Worm (Caenorhabditis elegans) whole organism, L3 larva: ENCODE results near the gene C13A2.7.
A peak's percentile ranks its signal among the peaks of the same experiment; 100 is the strongest.

ENCODE experiments used
- R02D3.7 ChIP-seq: fragments of 150-350 bp; optimal IDR thresholded peaks from 2 replicates; lab custom pipeline; 2014; ENCODE audit warnings: missing biosample characterization, missing genetic modification characterization
- ZK546.5 ChIP-seq: sonication (generic microtip); optimal IDR thresholded peaks from 2 replicates; lab custom pipeline; 2017; ENCODE audit warnings: missing biosample characterization, missing genetic modification characterization
- aly-2 ChIP-seq: fragments of 150-350 bp; optimal IDR thresholded peaks from 2 replicates; lab custom pipeline; 2014; ENCODE audit warnings: missing biosample characterization, missing genetic modification characterization
- ama-1 ChIP-seq: fragments of 150-350 bp; optimal IDR thresholded peaks from 2 replicates; lab custom pipeline; 2018
- ceh-16 ChIP-seq: sonication (generic microtip); optimal IDR thresholded peaks from 2 replicates; lab custom pipeline; 2017; ENCODE audit warnings: missing biosample characterization, missing genetic modification characterization
- ceh-28 ChIP-seq: fragments of 150-350 bp; optimal IDR thresholded peaks from 2 replicates; lab custom pipeline; 2014; ENCODE audit warnings: missing biosample characterization, missing genetic modification reagents, missing genetic modification characterization
- ceh-82 ChIP-seq: fragments of 150-350 bp; optimal IDR thresholded peaks from 2 replicates; lab custom pipeline; 2014; ENCODE audit warnings: missing biosample characterization, missing genetic modification characterization
- ceh-9 ChIP-seq: sonication (generic microtip); optimal IDR thresholded peaks from 2 replicates; lab custom pipeline; 2018; ENCODE audit warnings: missing biosample characterization, missing genetic modification characterization
- daf-12 ChIP-seq: fragments of 150-350 bp; optimal IDR thresholded peaks from 2 replicates; lab custom pipeline; 2014; ENCODE audit warnings: missing biosample characterization, missing genetic modification reagents, missing genetic modification characterization
- egl-27 ChIP-seq: sonication (generic microtip); optimal IDR thresholded peaks from 4 replicates; lab custom pipeline; 2017; ENCODE audit warnings: missing biosample characterization, missing genetic modification reagents, missing genetic modification characterization
- egl-5 ChIP-seq: fragments of 150-350 bp; optimal IDR thresholded peaks from 2 replicates; lab custom pipeline; 2017; ENCODE audit warnings: missing biosample characterization, missing genetic modification reagents, missing genetic modification characterization, inconsistent platforms
- elt-1 ChIP-seq: fragments of 150-350 bp; optimal IDR thresholded peaks from 2 replicates; lab custom pipeline; 2014; ENCODE audit warnings: missing biosample characterization, missing genetic modification characterization
- elt-2 ChIP-seq: sonication (generic microtip); optimal IDR thresholded peaks from 2 replicates; lab custom pipeline; 2016; ENCODE audit warnings: missing genetic modification reagents, mild to moderate bottlenecking, missing genetic modification characterization, missing compliant biosample characterization
- elt-3 ChIP-seq, 3 experiments: fragments of 150-350 bp in 1 of 3; sonication (generic microtip) in 2 of 3; optimal IDR thresholded peaks; 2 replicates in 2 of 3; 4 replicates in 1 of 3; lab custom pipeline; 2014 to 2017; ENCODE audit warnings: missing biosample characterization in 3 of 3, missing genetic modification characterization in 3 of 3
- eor-1 ChIP-seq, 2 experiments: fragments of 150-350 bp; optimal IDR thresholded peaks; 2 replicates each; lab custom pipeline; 2014 to 2018; ENCODE audit warnings: missing biosample characterization in 2 of 2, missing genetic modification characterization in 2 of 2
- fkh-10 ChIP-seq: sonication (generic microtip); optimal IDR thresholded peaks from 2 replicates; lab custom pipeline; 2017; ENCODE audit warnings: missing biosample characterization, missing genetic modification reagents, missing genetic modification characterization
- fkh-2 ChIP-seq: fragments of 150-350 bp; optimal IDR thresholded peaks from 2 replicates; lab custom pipeline; 2014; ENCODE audit warnings: missing biosample characterization, missing genetic modification reagents, missing genetic modification characterization
- fos-1 ChIP-seq: fragments of 150-350 bp; optimal IDR thresholded peaks from 2 replicates; lab custom pipeline; 2014; ENCODE audit warnings: missing biosample characterization, missing genetic modification characterization
- hmg-11 ChIP-seq: sonication (generic microtip); optimal IDR thresholded peaks from 2 replicates; lab custom pipeline; 2016; ENCODE audit warnings: missing genetic modification characterization, missing compliant biosample characterization
- jun-1 ChIP-seq: fragments of 150-350 bp; optimal IDR thresholded peaks from 2 replicates; lab custom pipeline; 2014; ENCODE audit warnings: missing biosample characterization, missing genetic modification reagents, missing genetic modification characterization
- lin-15B ChIP-seq: fragments of 150-350 bp; optimal IDR thresholded peaks from 2 replicates; lab custom pipeline; 2014; ENCODE audit warnings: missing biosample characterization, missing genetic modification characterization
- lin-39 ChIP-seq: fragments of 150-350 bp; optimal IDR thresholded peaks from 2 replicates; lab custom pipeline; 2018; ENCODE audit warnings: missing biosample characterization, missing genetic modification reagents, missing genetic modification characterization
- lsy-12 ChIP-seq: sonication (generic microtip); optimal IDR thresholded peaks from 2 replicates; lab custom pipeline; 2016; ENCODE audit warnings: mild to moderate bottlenecking, missing genetic modification characterization, missing compliant biosample characterization
- mdl-1 ChIP-seq: fragments of 150-350 bp; optimal IDR thresholded peaks from 2 replicates; lab custom pipeline; 2014; ENCODE audit warnings: missing biosample characterization, missing genetic modification characterization
- mml-1 ChIP-seq: fragments of 150-350 bp; sonication (generic microtip); optimal IDR thresholded peaks from 3 replicates; lab custom pipeline; 2014; ENCODE audit warnings: missing biosample characterization, missing genetic modification characterization
- nfya-1 ChIP-seq: sonication (generic microtip); optimal IDR thresholded peaks from 2 replicates; lab custom pipeline; 2017; ENCODE audit warnings: missing genetic modification characterization, mild to moderate bottlenecking, missing compliant biosample characterization, antibody characterized with exemption, moderate library complexity; ENCODE audit not compliant: insufficient read depth
- nhr-11 ChIP-seq: fragments of 150-350 bp; optimal IDR thresholded peaks from 2 replicates; lab custom pipeline; 2014; ENCODE audit warnings: missing biosample characterization, missing genetic modification characterization
- nhr-12 ChIP-seq: fragments of 150-350 bp; optimal IDR thresholded peaks from 2 replicates; lab custom pipeline; 2014; ENCODE audit warnings: missing biosample characterization, missing genetic modification characterization
- nhr-23 ChIP-seq: fragments of 150-350 bp; optimal IDR thresholded peaks from 2 replicates; lab custom pipeline; 2014; ENCODE audit warnings: missing biosample characterization, missing genetic modification reagents, missing genetic modification characterization
- nhr-237 ChIP-seq: fragments of 150-350 bp; optimal IDR thresholded peaks from 2 replicates; lab custom pipeline; 2014; ENCODE audit warnings: missing biosample characterization, missing genetic modification characterization
- nhr-25 ChIP-seq: sonication (generic microtip); optimal IDR thresholded peaks from 2 replicates; lab custom pipeline; 2017; ENCODE audit warnings: missing biosample characterization, missing genetic modification characterization
- nhr-28 ChIP-seq: fragments of 150-350 bp; optimal IDR thresholded peaks from 2 replicates; lab custom pipeline; 2014; ENCODE audit warnings: missing biosample characterization, missing genetic modification characterization
- nhr-43 ChIP-seq: sonication (generic microtip); optimal IDR thresholded peaks from 2 replicates; lab custom pipeline; 2016; ENCODE audit warnings: mild to moderate bottlenecking, missing genetic modification characterization, missing compliant biosample characterization; ENCODE audit not compliant: poor library complexity, severe bottlenecking
- nhr-67 ChIP-seq: fragments of 150-350 bp; optimal IDR thresholded peaks from 2 replicates; lab custom pipeline; 2014; ENCODE audit warnings: missing biosample characterization, missing genetic modification characterization
- nhr-76 ChIP-seq: fragments of 150-350 bp; sonication (generic microtip); optimal IDR thresholded peaks from 5 replicates; lab custom pipeline; 2014; ENCODE audit warnings: missing biosample characterization, missing genetic modification characterization
- nhr-77 ChIP-seq: fragments of 150-350 bp; optimal IDR thresholded peaks from 2 replicates; lab custom pipeline; 2014; ENCODE audit warnings: missing biosample characterization, missing genetic modification characterization
- pha-4 ChIP-seq: fragments of 150-350 bp; optimal IDR thresholded peaks from 2 replicates; lab custom pipeline; 2014; ENCODE audit warnings: missing biosample characterization, missing genetic modification reagents, missing genetic modification characterization
- sea-2 ChIP-seq: fragments of 150-350 bp; sonication (generic microtip); optimal IDR thresholded peaks from 4 replicates; lab custom pipeline; 2014; ENCODE audit warnings: missing biosample characterization, missing genetic modification reagents, missing genetic modification characterization
- skn-1 ChIP-seq: fragments of 150-350 bp; optimal IDR thresholded peaks from 2 replicates; lab custom pipeline; 2014; ENCODE audit warnings: missing biosample characterization, missing genetic modification characterization
- snpc-4 ChIP-seq: fragments of 150-350 bp; optimal IDR thresholded peaks from 2 replicates; lab custom pipeline; 2014; ENCODE audit warnings: missing biosample characterization, missing genetic modification characterization
- tbx-2 ChIP-seq: sonication (generic microtip); optimal IDR thresholded peaks from 2 replicates; lab custom pipeline; 2016; ENCODE audit warnings: mild to moderate bottlenecking, missing genetic modification characterization, missing compliant biosample characterization
- unc-39 ChIP-seq: sonication (generic microtip); optimal IDR thresholded peaks from 4 replicates; lab custom pipeline; 2017; ENCODE audit warnings: missing biosample characterization, missing genetic modification characterization
- unc-62 ChIP-seq: fragments of 150-350 bp; sonication (generic microtip); optimal IDR thresholded peaks from 4 replicates; lab custom pipeline; 2014; ENCODE audit warnings: missing biosample characterization, missing genetic modification reagents, missing genetic modification characterization
- zag-1 ChIP-seq: fragments of 150-350 bp; optimal IDR thresholded peaks from 2 replicates; lab custom pipeline; 2014; ENCODE audit warnings: missing biosample characterization, missing genetic modification characterization
- ztf-11 ChIP-seq: fragments of 150-350 bp; optimal IDR thresholded peaks from 2 replicates; lab custom pipeline; 2014; ENCODE audit warnings: missing biosample characterization, missing genetic modification characterization
- ztf-4 ChIP-seq: fragments of 150-350 bp; optimal IDR thresholded peaks from 2 replicates; lab custom pipeline; 2014; ENCODE audit warnings: missing biosample characterization, missing genetic modification characterization

The C13A2.7 gene

DNA sequence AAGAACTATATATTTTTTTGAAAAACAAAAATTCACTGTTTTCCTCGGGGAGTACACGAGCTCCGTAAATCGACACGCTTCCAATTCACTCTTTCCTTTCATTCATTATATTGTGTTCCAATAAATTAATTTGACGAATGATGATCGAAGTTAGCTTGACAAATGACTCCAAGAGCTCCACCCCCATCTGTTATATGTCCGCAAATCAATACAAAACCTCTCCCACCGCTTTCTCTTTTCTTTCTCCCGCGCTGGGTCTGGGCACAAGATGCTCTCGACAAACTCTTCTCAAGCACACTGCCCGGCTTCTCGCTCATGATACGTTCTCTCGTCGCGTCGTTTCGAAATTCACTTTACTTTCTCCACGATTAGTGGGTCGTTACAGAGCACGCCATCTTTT is 42.2 kb upstream of the C13A2.7 start, which contains the start of gene C13F10.1:
C13F10.1 (plus strand) TSS at position 138 of the 400 bp plus-strand sequence.
- TF ChIP-seq hmg-11 (peak; percentile 57), nfya-1 (tag; lab: Kevin White, UChicago) (peak; percentile 29), egl-5 (peak; percentile 54), lin-39 (tag; lab: Kevin White, UChicago) (peak; percentile 63), sea-2 (no peak)

DNA sequence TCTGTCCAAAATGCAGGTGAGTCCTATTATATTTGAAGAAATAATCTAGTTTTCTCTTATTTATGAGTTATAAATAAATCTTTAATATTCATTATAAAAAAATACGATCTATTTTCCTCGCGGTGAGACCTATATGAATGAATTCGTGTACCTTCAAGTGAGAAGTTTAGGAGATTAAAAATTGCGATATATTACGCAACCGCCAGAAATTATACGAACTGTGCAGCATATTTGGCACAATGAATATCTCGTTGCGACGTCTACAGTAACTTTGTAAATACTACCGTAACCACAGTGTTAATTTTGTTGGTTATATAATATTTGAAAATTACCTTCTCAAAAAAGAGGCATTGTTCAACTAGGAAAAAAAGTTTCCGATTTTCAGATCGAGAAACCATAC is 41.8 kb upstream of the C13A2.7 start:
- TF ChIP-seq ZK546.5 (no peak), nfya-1 (tag; lab: Kevin White, UChicago) (no peak), R02D3.7 (tag; lab: Kevin White, UChicago) (no peak), ama-1 (no peak), daf-12 (tag; lab: Kevin White, UChicago) (no peak), nhr-25 (tag; lab: Kevin White, UChicago) (no peak), lin-15B (tag; lab: Kevin White, UChicago) (no peak)

DNA sequence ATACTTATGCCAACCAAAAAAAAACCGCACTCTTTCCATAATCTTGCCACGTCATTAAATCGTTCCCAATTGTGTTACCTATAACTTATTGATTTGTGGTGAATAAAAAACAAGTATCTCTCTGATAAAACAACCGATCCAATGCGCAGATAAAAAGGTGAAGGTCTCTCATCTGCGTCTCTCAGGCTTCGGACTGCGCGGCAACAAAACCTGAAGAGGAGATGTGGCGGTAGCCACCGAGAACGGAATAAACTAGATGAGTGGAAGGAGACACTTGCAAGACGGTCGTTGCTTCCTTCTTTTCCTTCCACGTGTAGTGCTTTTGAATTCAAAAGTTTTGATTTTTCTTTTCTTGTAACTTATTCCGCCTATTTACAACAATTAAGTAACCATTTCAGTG is 41.2 kb upstream of the C13A2.7 start, which contains the start of gene fkb-3:
fkb-3 (plus strand) TSS at position 277 of the 400 bp plus-strand sequence.
- TF ChIP-seq jun-1 (tag; lab: Kevin White, UChicago) (no peak), ceh-28 (tag; lab: Kevin White, UChicago) (peak; percentile 12), ama-1 (no peak), R02D3.7 (tag; lab: Kevin White, UChicago) (no peak), fkh-2 (tag; lab: Kevin White, UChicago) (no peak), fkh-10 (no peak), nhr-77 (tag; lab: Kevin White, UChicago) (no peak), nhr-25 (tag; lab: Kevin White, UChicago) (peak; percentile 74), pha-4 (tag; lab: Kevin White, UChicago) (no peak), fos-1 (tag; lab: Kevin White, UChicago) (no peak), aly-2 (tag; lab: Kevin White, UChicago) (no peak), snpc-4 (tag; lab: Kevin White, UChicago) (no peak), tbx-2 (tag; lab: Kevin White, UChicago) (no peak), ceh-16 (no peak), egl-5 (no peak), nhr-23 (tag; lab: Kevin White, UChicago) (peak; percentile 65), elt-2 (no peak), egl-27 (no peak), unc-39 (no peak), nhr-67 (no peak), eor-1 (tag; optimal IDR thresholded peaks at IDR 0.05; lab: Kevin White, UChicago) (no peak), unc-62 (no peak), mml-1 (tag; lab: Kevin White, UChicago) (no peak), ztf-4 (tag; lab: Kevin White, UChicago) (no peak), ceh-9 (no peak), nhr-11 (tag; lab: Kevin White, UChicago) (no peak), elt-1 (peak; percentile 30), lin-15B (tag; lab: Kevin White, UChicago) (peak; percentile 3), lsy-12 (tag; lab: Kevin White, UChicago) (no peak), nhr-237 (tag; lab: Kevin White, UChicago) (no peak), elt-3 (tag; optimal IDR thresholded peaks at IDR 0.05; lab: Kevin White, UChicago) (peak in 1 of 3 experiments; percentile 18), mdl-1 (tag; lab: Kevin White, UChicago) (no peak), lin-39 (tag; lab: Kevin White, UChicago) (no peak), skn-1 (no peak), nhr-28 (tag; lab: Kevin White, UChicago) (no peak), nhr-76 (tag; lab: Kevin White, UChicago) (no peak), nfya-1 (tag; lab: Kevin White, UChicago) (no peak), nhr-12 (no peak), sea-2 (no peak), nhr-43 (tag; lab: Kevin White, UChicago) (no peak), ztf-11 (tag; lab: Kevin White, UChicago) (no peak), ceh-82 (tag; lab: Kevin White, UChicago) (no peak), zag-1 (no peak), ZK546.5 (no peak)
